Worm (Caenorhabditis elegans): ENCODE data around the gene col-166.

Gene col-166

DNA sequence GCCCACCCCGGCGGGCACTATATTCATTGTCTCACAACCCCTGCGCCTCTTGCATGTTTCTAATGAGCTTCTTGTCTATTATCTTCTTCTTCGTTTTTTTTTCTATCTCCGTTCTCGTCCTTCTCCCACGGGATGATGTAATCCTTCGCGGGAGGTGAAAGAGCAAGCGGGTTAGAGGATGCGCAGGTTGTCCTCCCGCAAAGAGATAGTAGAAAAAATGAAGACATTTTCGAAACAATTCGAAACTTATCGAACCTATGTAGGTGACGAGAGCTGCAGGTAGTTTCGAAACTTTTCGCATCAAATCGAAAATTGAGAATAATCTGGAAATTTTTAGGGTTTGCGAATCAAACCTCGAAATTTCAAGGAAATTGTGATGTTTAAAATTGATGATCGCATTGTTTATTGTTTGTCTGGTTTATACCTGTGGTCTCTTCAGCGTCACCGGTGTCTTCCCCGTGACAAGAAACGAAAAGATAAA lies 29.5 kb upstream of the col-166 start:
- TF ChIP-seq elt-3 (tag; optimal IDR thresholded peaks at IDR 0.05) (peak; percentile 19), ces-1 (GFP tag; optimal IDR thresholded peaks at IDR 0.05) (no peak), unc-120 (tag; optimal IDR thresholded peaks at IDR 0.05; ENCODE audit: poor library complexity, severe bottlenecking) (peak; percentile 48), nhr-28 (tag; optimal IDR thresholded peaks at IDR 0.05) (no peak)

DNA sequence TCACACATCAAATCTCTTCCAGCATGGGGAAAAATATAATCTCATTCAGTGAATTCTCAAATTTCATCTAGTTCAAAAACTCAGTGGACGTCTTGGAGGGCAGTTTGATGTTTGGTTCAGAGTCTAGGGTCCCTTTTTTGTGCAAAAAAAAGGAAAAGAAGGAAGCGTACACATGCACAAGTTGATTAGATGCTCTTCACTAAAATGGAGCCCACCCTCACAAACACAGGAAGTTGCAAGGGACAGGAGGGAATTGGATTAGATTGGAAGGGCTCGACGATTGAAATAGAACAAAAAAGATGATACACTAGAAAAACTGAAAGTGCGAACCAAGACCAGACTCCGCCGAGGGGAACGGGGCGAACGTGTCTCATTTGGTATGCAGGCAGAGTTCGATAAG lies 28.9 kb upstream of the col-166 start:
- TF ChIP-seq ces-1 (GFP tag; optimal IDR thresholded peaks at IDR 0.05) (peak; percentile 88), lin-13 (tag; optimal IDR thresholded peaks at IDR 0.05) (no peak)

DNA sequence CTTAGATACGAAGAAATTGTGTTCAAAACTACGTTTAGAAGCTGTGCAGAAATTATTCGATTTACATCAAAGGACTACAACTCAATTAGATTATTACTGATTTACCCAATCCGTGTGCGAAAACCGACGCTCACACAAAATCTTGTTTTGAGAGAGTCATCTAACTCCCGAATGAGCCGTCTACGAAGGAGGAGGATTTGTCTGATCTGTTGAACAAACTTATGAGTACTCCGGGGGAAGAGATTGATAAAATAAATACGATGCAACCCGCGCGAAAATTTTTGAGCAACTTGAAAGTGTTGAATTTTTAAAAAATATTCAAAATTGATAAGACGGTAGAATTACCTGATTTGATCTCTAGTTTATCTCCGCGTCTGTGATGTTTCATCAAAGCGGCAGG lies 28.5 kb upstream of the col-166 start:
- peak; percentile 16 for TF ChIP-seq ces-1 (GFP tag; optimal IDR thresholded peaks at IDR 0.05)
- no peak for TF ChIP-seq snpc-4 (tag; optimal IDR thresholded peaks at IDR 0.05)
- TF ChIP-seq elt-1 (tag; optimal IDR thresholded peaks at IDR 0.05; ENCODE audit: borderline replicate concordance, insufficient read depth), result peak; percentile 49

DNA sequence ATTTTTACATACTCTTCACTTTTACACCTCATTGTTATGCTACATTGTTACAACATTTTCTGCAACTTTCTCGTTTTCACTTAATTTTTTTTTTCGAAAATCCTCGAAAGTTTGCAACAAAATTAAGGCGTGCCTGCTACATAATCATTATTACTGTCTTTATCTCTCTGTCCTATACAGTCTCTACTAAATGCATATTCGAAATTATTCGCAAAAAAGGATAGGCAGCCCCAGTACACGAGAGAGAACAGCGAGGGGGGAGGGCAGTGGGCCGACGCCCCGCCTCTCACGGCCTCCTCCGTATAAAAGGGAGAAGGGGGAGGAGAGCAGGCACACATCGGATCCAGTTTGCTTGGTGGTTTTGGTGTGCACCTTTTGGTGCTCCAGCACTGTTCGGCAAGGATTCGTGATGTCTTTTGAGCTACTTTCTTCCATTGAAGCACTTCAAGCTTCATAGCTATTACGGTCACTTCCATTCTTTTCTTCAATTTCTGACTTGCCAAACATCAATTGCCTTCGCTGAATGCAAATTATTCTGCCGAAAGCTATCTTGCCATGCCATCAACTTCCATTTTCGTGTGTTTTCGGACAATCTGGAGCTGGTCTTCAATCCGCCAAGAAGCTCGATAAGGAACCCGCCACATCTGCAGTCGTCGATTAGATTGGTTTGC lies 27.7 kb upstream of the col-166 start:
- no peak for TF ChIP-seq lsy-2 (tag; optimal IDR thresholded peaks at IDR 0.05)
- no peak for TF ChIP-seq nhr-28 (tag; optimal IDR thresholded peaks at IDR 0.05)
- peak; percentile 18 for TF ChIP-seq mls-2 (tag; optimal IDR thresholded peaks at IDR 0.05)
- no peak for TF ChIP-seq nhr-76 (tag; optimal IDR thresholded peaks at IDR 0.05)
- no peak for TF ChIP-seq mab-5 (tag; optimal IDR thresholded peaks at IDR 0.05)
- no peak for TF ChIP-seq M03D4.4 (tag; optimal IDR thresholded peaks at IDR 0.05)
- TF ChIP-seq cnd-1 (tag; optimal IDR thresholded peaks at IDR 0.05), result peak; percentile 17
- TF ChIP-seq mep-1 (tag; optimal IDR thresholded peaks at IDR 0.05), result no peak
- peak; percentile 32 for TF ChIP-seq unc-120 (tag; optimal IDR thresholded peaks at IDR 0.05; ENCODE audit: poor library complexity, severe bottlenecking)
- TF ChIP-seq sptf-1 (tag; optimal IDR thresholded peaks at IDR 0.05), result peak; percentile 19
- no peak for TF ChIP-seq bed-3 (GFP tag; optimal IDR thresholded peaks at IDR 0.05)
- no peak for TF ChIP-seq lin-32 (GFP tag; optimal IDR thresholded peaks at IDR 0.05)
- no peak for TF ChIP-seq flh-1 (GFP tag; optimal IDR thresholded peaks at IDR 0.05)
- no peak for TF ChIP-seq snpc-4 (tag; optimal IDR thresholded peaks at IDR 0.05)
- no peak for TF ChIP-seq nhr-237 (tag; optimal IDR thresholded peaks at IDR 0.05)
- TF ChIP-seq blmp-1 (tag; optimal IDR thresholded peaks at IDR 0.05), result no peak
- TF ChIP-seq drap-1 (GFP tag; optimal IDR thresholded peaks at IDR 0.05), result peak; percentile 45
- peak; percentile 19 for TF ChIP-seq lin-13 (tag; optimal IDR thresholded peaks at IDR 0.05)
- peak; percentile 8 for TF ChIP-seq ham-2 (GFP tag; optimal IDR thresholded peaks at IDR 0.05)
- TF ChIP-seq elt-3 (tag; optimal IDR thresholded peaks at IDR 0.05), result peak; percentile 48
- no peak for TF ChIP-seq unc-39 (tag; optimal IDR thresholded peaks at IDR 0.05)
- no peak for TF ChIP-seq ceh-83 (GFP tag; optimal IDR thresholded peaks at IDR 0.05)
- no peak for TF ChIP-seq ztf-11 (tag; optimal IDR thresholded peaks at IDR 0.05)
- TF ChIP-seq hlh-1 (tag; optimal IDR thresholded peaks at IDR 0.05), result no peak
- TF ChIP-seq nhr-12 (tag; optimal IDR thresholded peaks at IDR 0.05), result no peak
- TF ChIP-seq nhr-2 (tag; optimal IDR thresholded peaks at IDR 0.05), result no peak
- no peak for TF ChIP-seq zip-8 (tag; optimal IDR thresholded peaks at IDR 0.05)
- TF ChIP-seq sem-2 (GFP tag; optimal IDR thresholded peaks at IDR 0.05), result no peak
- TF ChIP-seq tbx-8 (GFP tag; optimal IDR thresholded peaks at IDR 0.05), result no peak
- TF ChIP-seq elt-1 (tag; optimal IDR thresholded peaks at IDR 0.05; ENCODE audit: borderline replicate concordance, insufficient read depth), result no peak
- TF ChIP-seq ceh-39 (tag; optimal IDR thresholded peaks at IDR 0.05), result no peak
- TF ChIP-seq pha-4 (tag; optimal IDR thresholded peaks at IDR 0.05), result no peak
- no peak for TF ChIP-seq ces-1 (GFP tag; optimal IDR thresholded peaks at IDR 0.05)
- no peak for TF ChIP-seq unc-62 (GFP tag; optimal IDR thresholded peaks at IDR 0.05)
- no peak for TF ChIP-seq ceh-43 (GFP tag; optimal IDR thresholded peaks at IDR 0.05)

Data from whole organism, mixed stage, embryonic.